Worm (Caenorhabditis elegans): ENCODE results near the gene ptr-4.

DNA sequence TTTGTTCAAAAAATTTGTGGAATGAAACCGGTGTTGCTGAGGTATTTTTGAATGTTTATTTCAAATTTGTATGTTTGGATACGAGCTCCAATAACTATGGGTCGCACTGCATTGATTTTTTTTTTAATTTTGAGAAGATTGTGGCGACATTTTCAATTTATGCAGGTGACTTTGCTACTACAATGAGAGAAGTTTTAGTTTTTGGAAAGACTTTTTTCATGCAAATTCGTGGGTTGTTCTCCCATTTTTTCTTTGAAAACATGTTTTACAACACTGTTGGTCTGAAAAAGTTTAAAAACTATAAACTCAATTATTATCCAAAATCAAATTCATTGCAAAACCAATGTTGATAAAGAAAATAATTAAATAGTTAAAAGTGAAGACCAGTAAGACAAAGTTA is 22.9 kb upstream of the ptr-4 start:
- TF ChIP-seq unc-39 (tag; optimal IDR thresholded peaks at IDR 0.05) (no peak), elt-3 (tag; optimal IDR thresholded peaks at IDR 0.05) (no peak), ztf-11 (tag; optimal IDR thresholded peaks at IDR 0.05) (no peak), ama-1 (optimal IDR thresholded peaks at IDR 0.05) (no peak), nhr-11 (tag; optimal IDR thresholded peaks at IDR 0.05) (no peak), R02D3.7 (tag; optimal IDR thresholded peaks at IDR 0.05) (no peak), pqm-1 (tag; optimal IDR thresholded peaks at IDR 0.05) (peak; percentile 29)
